Fruit fly (Drosophila melanogaster) whole organism, embryonic: Measurements from ENCODE around the gene Sf3b3.

ENCODE experiments used
- Atf3 ChIP-seq: fragments of 200-800 bp; sonication (Bioruptor generic); optimal IDR thresholded peaks from 3 replicates; lab custom pipeline; 2016; ENCODE audit warnings: missing biosample characterization, missing genetic modification characterization
- B-H1 ChIP-seq: fragments of 200-800 bp; sonication (Bioruptor generic); IDR thresholded peaks from 3 replicates; pipeline ENCODE4 v1.3.6; 2022; ENCODE audit warnings: missing biosample characterization, missing genetic modification characterization
- CG10654 ChIP-seq: fragments of 200-800 bp; sonication (Bioruptor generic); optimal IDR thresholded peaks from 2 replicates; lab custom pipeline; 2016; ENCODE audit warnings: missing biosample characterization, missing genetic modification characterization
- CG11695 ChIP-seq: fragments of 200-800 bp; sonication (Bioruptor generic); IDR thresholded peaks from 3 replicates; pipeline ENCODE4 v1.3.6; 2022; ENCODE audit warnings: missing biosample characterization, missing genetic modification characterization
- CG14441 ChIP-seq: fragments of 200-800 bp; sonication (Bioruptor generic); IDR thresholded peaks from 2 replicates; pipeline ENCODE4 v1.3.6; 2022; ENCODE audit warnings: missing biosample characterization, missing genetic modification characterization
- CG14965 ChIP-seq: fragments of 200-800 bp; sonication (Bioruptor generic); optimal IDR thresholded peaks from 2 replicates; lab custom pipeline; 2016; ENCODE audit warnings: missing biosample characterization, missing genetic modification characterization, borderline replicate concordance
- CG15514 ChIP-seq: fragments of 200-800 bp; sonication (Bioruptor generic); optimal IDR thresholded peaks from 3 replicates; lab custom pipeline; 2017; ENCODE audit warnings: missing biosample characterization, missing genetic modification characterization, mild to moderate bottlenecking, moderate library complexity, missing genetic modification reagents
- CG1647 ChIP-seq: fragments of 200-800 bp; sonication (Bioruptor generic); optimal IDR thresholded peaks from 3 replicates; lab custom pipeline; 2016; ENCODE audit warnings: missing biosample characterization, missing genetic modification characterization
- CG30403 ChIP-seq: fragments of 200-800 bp; sonication (Bioruptor generic); optimal IDR thresholded peaks from 3 replicates; lab custom pipeline; 2016; ENCODE audit warnings: missing biosample characterization, missing genetic modification characterization
- CG3847 ChIP-seq: fragments of 200-800 bp; sonication (Bioruptor generic); IDR thresholded peaks from 2 replicates; pipeline ENCODE4 v1.3.6; 2022; ENCODE audit warnings: missing biosample characterization, missing genetic modification characterization
- CG7556 ChIP-seq: fragments of 200-800 bp; sonication (Bioruptor generic); optimal IDR thresholded peaks from 2 replicates; lab custom pipeline; 2017; ENCODE audit warnings: missing biosample characterization, mild to moderate bottlenecking, missing genetic modification characterization
- CG8388 ChIP-seq: fragments of 200-800 bp; sonication (Bioruptor generic); optimal IDR thresholded peaks from 2 replicates; lab custom pipeline; 2019; ENCODE audit warnings: missing biosample characterization, mild to moderate bottlenecking, missing genetic modification characterization, moderate library complexity
- CG8924 ChIP-seq: fragments of 200-800 bp; optimal IDR thresholded peaks from 3 replicates; lab custom pipeline; 2019; ENCODE audit warnings: missing biosample characterization, mild to moderate bottlenecking, missing genetic modification characterization, moderate library complexity
- CG8944 ChIP-seq: fragments of 200-800 bp; sonication (Bioruptor generic); optimal IDR thresholded peaks from 3 replicates; lab custom pipeline; 2016; ENCODE audit warnings: missing biosample characterization, missing genetic modification characterization
- CG9215 ChIP-seq: fragments of 200-800 bp; sonication (Bioruptor generic); IDR thresholded peaks from 2 replicates; pipeline ENCODE4 v1.3.6; 2022; ENCODE audit warnings: missing biosample characterization, missing genetic modification characterization
- Chrac-16 ChIP-seq: fragments of 200-800 bp; sonication (Bioruptor generic); optimal IDR thresholded peaks from 3 replicates; lab custom pipeline; 2016; ENCODE audit warnings: missing biosample characterization, missing genetic modification characterization
- Dfd ChIP-seq, 2 experiments: fragments of >200 bp; optimal IDR thresholded peaks; 2 replicates each; lab custom pipeline; 2017; ENCODE audit warnings: missing biosample characterization in 2 of 2, missing genetic modification characterization in 2 of 2
- Dp ChIP-seq: fragments of 200-800 bp; sonication (Bioruptor generic); optimal IDR thresholded peaks from 2 replicates; lab custom pipeline; 2018; ENCODE audit warnings: missing biosample characterization, mild to moderate bottlenecking, missing genetic modification characterization, moderate library complexity
- Fer3 ChIP-seq: fragments of 200-800 bp; sonication (Bioruptor generic); optimal IDR thresholded peaks from 2 replicates; lab custom pipeline; 2018; ENCODE audit warnings: missing biosample characterization, mild to moderate bottlenecking, missing genetic modification characterization, moderate library complexity
- Hey ChIP-seq: fragments of 200-800 bp; sonication (Bioruptor generic); optimal IDR thresholded peaks from 3 replicates; lab custom pipeline; 2018; ENCODE audit warnings: missing biosample characterization, mild to moderate bottlenecking, missing genetic modification characterization
- HmgZ ChIP-seq: fragments of 200-800 bp; sonication (Bioruptor generic); optimal IDR thresholded peaks from 2 replicates; lab custom pipeline; 2018; ENCODE audit warnings: missing biosample characterization, mild to moderate bottlenecking, missing genetic modification characterization
- Lpt ChIP-seq: fragments of >200 bp; optimal IDR thresholded peaks from 2 replicates; lab custom pipeline; 2018; ENCODE audit warnings: missing biosample characterization, missing genetic modification characterization
- Mad ChIP-seq: fragments of 200-800 bp; sonication (Bioruptor generic); optimal IDR thresholded peaks from 2 replicates; lab custom pipeline; 2016; ENCODE audit warnings: missing biosample characterization, missing genetic modification characterization
- Max ChIP-seq: fragments of 200-800 bp; sonication (Bioruptor generic); optimal IDR thresholded peaks from 2 replicates; lab custom pipeline; 2016; ENCODE audit warnings: missing biosample characterization, mild to moderate bottlenecking, missing genetic modification characterization
- Mes4 ChIP-seq: fragments of 200-800 bp; sonication (Bioruptor generic); optimal IDR thresholded peaks from 2 replicates; lab custom pipeline; 2016; ENCODE audit warnings: missing biosample characterization, missing genetic modification characterization
- PHDP ChIP-seq: fragments of 200-800 bp; sonication (Bioruptor generic); optimal IDR thresholded peaks from 3 replicates; lab custom pipeline; 2018; ENCODE audit warnings: missing biosample characterization, mild to moderate bottlenecking, missing genetic modification characterization, moderate library complexity
- Ptx1 ChIP-seq: fragments of 200-800 bp; sonication (Bioruptor generic); IDR thresholded peaks from 2 replicates; pipeline ENCODE4 v1.3.6; 2022; ENCODE audit warnings: missing biosample characterization, missing genetic modification characterization
- Sox100B ChIP-seq: fragments of 200-800 bp; sonication (Bioruptor generic); optimal IDR thresholded peaks from 3 replicates; lab custom pipeline; 2018; ENCODE audit warnings: missing biosample characterization, mild to moderate bottlenecking, missing genetic modification characterization
- Ssrp ChIP-seq: fragments of 200-800 bp; sonication (Bioruptor generic); optimal IDR thresholded peaks from 2 replicates; lab custom pipeline; 2018; ENCODE audit warnings: missing biosample characterization, mild to moderate bottlenecking, missing genetic modification characterization, moderate library complexity
- Trl ChIP-seq, 3 experiments: fragments of >200 bp in 2 of 3; fragments of 200-800 bp in 1 of 3; sonication (Bioruptor generic) in 1 of 3; optimal IDR thresholded peaks; 2 replicates in 1 of 3; 3 replicates in 2 of 3; lab custom pipeline; 2016 to 2017; ENCODE audit warnings: missing biosample characterization in 1 of 3, missing genetic modification characterization in 1 of 3
- ap ChIP-seq: fragments of 200-800 bp; sonication (Bioruptor generic); IDR thresholded peaks from 2 replicates; pipeline ENCODE4 v1.3.6; 2022; ENCODE audit warnings: missing biosample characterization, missing genetic modification characterization
- ase ChIP-seq: fragments of 200-800 bp; sonication (Bioruptor generic); IDR thresholded peaks from 3 replicates; pipeline ENCODE4 v1.3.6; 2022; ENCODE audit warnings: missing biosample characterization, missing genetic modification characterization
- ato ChIP-seq: fragments of 200-800 bp; sonication (Bioruptor generic); IDR thresholded peaks from 2 replicates; pipeline ENCODE4 v1.3.6; 2022; ENCODE audit warnings: missing biosample characterization, missing genetic modification characterization; ENCODE audit not compliant: partially characterized antibody
- bigmax ChIP-seq: fragments of 200-800 bp; sonication (Bioruptor generic); optimal IDR thresholded peaks from 2 replicates; lab custom pipeline; 2018; ENCODE audit warnings: missing biosample characterization, mild to moderate bottlenecking, missing genetic modification characterization
- chinmo ChIP-seq: fragments of 200-800 bp; sonication (Bioruptor generic); IDR thresholded peaks from 4 replicates; pipeline ENCODE4 v1.3.6; 2022; ENCODE audit warnings: missing biosample characterization, missing genetic modification characterization; ENCODE audit not compliant: partially characterized antibody
- dm ChIP-seq: fragments of 200-800 bp; sonication (Bioruptor generic); optimal IDR thresholded peaks from 3 replicates; lab custom pipeline; 2016; ENCODE audit warnings: missing biosample characterization, missing genetic modification characterization
- dpn ChIP-seq, 2 experiments: fragments of 200-800 bp; sonication (Bioruptor generic); optimal IDR thresholded peaks; 3 replicates each; lab custom pipeline; 2016; ENCODE audit warnings: missing biosample characterization in 2 of 2, missing genetic modification characterization in 2 of 2
- ftz-f1 ChIP-seq: fragments of 200-800 bp; sonication (Bioruptor generic); optimal IDR thresholded peaks from 2 replicates; lab custom pipeline; 2016; ENCODE audit warnings: missing biosample characterization, missing genetic modification characterization
- gem ChIP-seq: fragments of 200-800 bp; sonication (Bioruptor generic); optimal IDR thresholded peaks from 2 replicates; lab custom pipeline; 2019; ENCODE audit warnings: missing biosample characterization, mild to moderate bottlenecking, missing genetic modification characterization, moderate library complexity
- gt ChIP-seq: fragments of 200-800 bp; sonication (Bioruptor generic); IDR thresholded peaks from 2 replicates; pipeline ENCODE4 v1.3.6; 2022; ENCODE audit warnings: missing biosample characterization, missing genetic modification characterization
- luna ChIP-seq: fragments of 200-800 bp; sonication (Bioruptor generic); optimal IDR thresholded peaks from 2 replicates; lab custom pipeline; 2016; ENCODE audit warnings: missing biosample characterization, missing genetic modification characterization
- nom ChIP-seq: fragments of 200-800 bp; sonication (Bioruptor generic); optimal IDR thresholded peaks from 2 replicates; lab custom pipeline; 2017; ENCODE audit warnings: missing biosample characterization, missing genetic modification characterization, mild to moderate bottlenecking, moderate library complexity, missing genetic modification reagents
- oc ChIP-seq: fragments of 200-800 bp; sonication (Bioruptor generic); optimal IDR thresholded peaks from 2 replicates; lab custom pipeline; 2018; ENCODE audit warnings: missing biosample characterization, mild to moderate bottlenecking, missing genetic modification characterization, moderate library complexity
- otp ChIP-seq: fragments of 200-800 bp; sonication (Bioruptor generic); IDR thresholded peaks from 3 replicates; pipeline ENCODE4, ENCODE4 v1.3.6; 2022; ENCODE audit warnings: missing biosample characterization, missing genetic modification characterization
- sens-2 ChIP-seq: fragments of 200-800 bp; sonication (Bioruptor generic); IDR thresholded peaks from 2 replicates; pipeline ENCODE4 v1.3.6; 2022; ENCODE audit warnings: missing biosample characterization, missing genetic modification characterization
- sna ChIP-seq: fragments of 200-800 bp; sonication (Bioruptor generic); IDR thresholded peaks from 2 replicates; pipeline ENCODE4 v1.3.6; 2022; ENCODE audit warnings: missing biosample characterization, missing genetic modification characterization; ENCODE audit not compliant: partially characterized antibody
- tin ChIP-seq: fragments of 200-800 bp; sonication (Bioruptor generic); optimal IDR thresholded peaks from 3 replicates; lab custom pipeline; 2016; ENCODE audit warnings: missing biosample characterization, missing genetic modification characterization
- ttk ChIP-seq: fragments of 200-800 bp; sonication (Bioruptor generic); IDR thresholded peaks from 2 replicates; pipeline ENCODE4 v2.1.2; 2022; ENCODE audit warnings: missing biosample characterization, missing genetic modification characterization
- twi ChIP-seq: fragments of 200-800 bp; optimal IDR thresholded peaks from 2 replicates; lab custom pipeline; 2019; ENCODE audit warnings: missing biosample characterization, mild to moderate bottlenecking, missing genetic modification characterization, moderate library complexity
- unc-4 ChIP-seq: fragments of 200-800 bp; sonication (Bioruptor generic); IDR thresholded peaks from 2 replicates; pipeline ENCODE4 v1.3.6; 2022; ENCODE audit warnings: missing biosample characterization, missing genetic modification characterization; ENCODE audit not compliant: partially characterized antibody

Sf3b3 gene

DNA sequence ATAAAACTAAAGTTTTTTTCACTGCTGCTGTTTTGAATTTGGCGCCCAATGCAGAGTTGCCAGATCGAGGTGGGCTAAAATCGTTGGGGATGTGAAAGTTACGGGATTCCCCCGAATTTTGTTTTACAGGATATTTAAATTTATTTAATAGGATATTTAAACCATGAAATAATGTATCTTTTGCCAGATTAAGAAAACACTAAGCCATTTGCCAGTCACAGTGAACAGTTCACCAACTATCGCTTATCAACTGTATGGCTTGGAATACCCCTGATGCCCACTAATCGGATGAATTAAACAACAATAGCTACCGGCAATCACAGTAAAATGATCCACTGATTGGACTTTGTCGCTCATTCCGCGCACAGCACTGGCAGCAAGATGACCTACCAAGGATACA, 17.9 kb upstream of the Sf3b3 start, which contains the start of gene Dci (continued):
- TF ChIP-seq gem (tag; lab: Kevin White, UChicago) (peak; percentile 82), CG7556 (GFP tag; lab: Kevin White, UChicago) (peak; percentile 38), CG30403 (peak; percentile 85), CG14441 (peak; percentile 87), CG8944 (GFP tag; lab: Kevin White, UChicago) (peak; percentile 54), ato (0 out of 2 replicates have a peak, but pooled peaks have one; percentile 41), ttk (GFP tag; lab: Robert Waterston, UW) (peak; percentile 65), CG8924 (tag; lab: Kevin White, UChicago) (peak; percentile 58), CG14965 (GFP tag; lab: Kevin White, UChicago) (no peak), Hey (tag; lab: Kevin White, UChicago) (no peak), sna (GFP tag; lab: Robert Waterston, UW) (peak; percentile 84), Trl (optimal IDR thresholded peaks at IDR 0.05; lab: Kevin White, UChicago) (no peak), Trl (GFP tag; optimal IDR thresholded peaks at IDR 0.05; lab: Kevin White, UChicago) (peak; percentile 73), Max (GFP tag; lab: Kevin White, UChicago) (peak; percentile 72), Ptx1 (GFP tag; lab: Robert Waterston, UW) (peak; percentile 80), CG8388 (GFP tag; lab: Kevin White, UChicago) (peak; percentile 34), Chrac-16 (GFP tag; lab: Kevin White, UChicago) (peak; percentile 81), B-H1 (peak; percentile 49; the same call in 2 of the 3 replicates), ase (peak; percentile 62), CG15514 (GFP tag; lab: Kevin White, UChicago) (peak; percentile 89), Ssrp (tag; lab: Kevin White, UChicago) (peak; percentile 67), gt (GFP tag; lab: Robert Waterston, UW) (no peak), unc-4 (GFP tag; lab: Robert Waterston, UW) (peak; percentile 82), Dfd (GFP tag; optimal IDR thresholded peaks at IDR 0.05; lab: Kevin White, UChicago) (no peak), CG10654 (GFP tag; lab: Kevin White, UChicago) (peak; percentile 75), Fer3 (no peak), CG3847 (GFP tag; lab: Robert Waterston, UW) (peak; percentile 88), PHDP (tag; lab: Kevin White, UChicago) (no peak), Mes4 (GFP tag; lab: Kevin White, UChicago) (peak; percentile 39), Sox100B (GFP tag; lab: Kevin White, UChicago) (no peak), sens-2 (0 out of 2 replicates have a peak, but pooled peaks have one; percentile 21), otp (GFP tag; lab: Robert Waterston, UW) (peak; percentile 48; the same call in 1 of the 3 replicates), CG1647 (GFP tag; lab: Kevin White, UChicago) (peak; percentile 66), CG9215 (GFP tag; lab: Robert Waterston, UW) (peak; percentile 68), CG11695 (GFP tag; lab: Robert Waterston, UW) (peak; percentile 9; the same call in 1 of the 3 replicates), oc (tag; lab: Kevin White, UChicago) (peak; percentile 59), nom (GFP tag; lab: Kevin White, UChicago) (no peak), Mad (peak; percentile 29), Lpt (GFP tag; lab: Kevin White, UChicago) (no peak), HmgZ (peak; percentile 77), chinmo (GFP tag; lab: Robert Waterston, UW) (0 out of 4 replicates have a peak, but pooled peaks have one; percentile 49), dm (GFP tag; lab: Kevin White, UChicago) (peak; percentile 36), tin (GFP tag; lab: Kevin White, UChicago) (peak; percentile 56), ftz-f1 (GFP tag; lab: Kevin White, UChicago) (no peak), twi (no peak), Atf3 (peak; percentile 57), ap (GFP tag; lab: Robert Waterston, UW) (peak; percentile 58), Dp (GFP tag; lab: Kevin White, UChicago) (peak; percentile 87), dpn (GFP tag; optimal IDR thresholded peaks at IDR 0.05; lab: Kevin White, UChicago) (peak; percentile 83 to 84), luna (GFP tag; lab: Kevin White, UChicago) (no peak), bigmax (GFP tag; lab: Kevin White, UChicago) (no peak)
